Worm (Caenorhabditis elegans) whole organism, L4 larva: Measurements from ENCODE around the gene lips-7.

Experiments
- mdt-29 ChIP-seq: fragments of 200-800 bp; sonication (Bioruptor generic); IDR thresholded peaks from 2 replicates; pipeline ENCODE4 v1.3.6; 2022; ENCODE audit warnings: missing genetic modification reagents, missing genetic modification characterization, missing compliant biosample characterization
- mxl-2 ChIP-seq: fragments of 200-800 bp; sonication (Bioruptor generic); conservative IDR thresholded peaks from 2 replicates; pipeline ENCODE4 v1.3.6; 2022; ENCODE audit warnings: missing genetic modification reagents, missing genetic modification characterization, missing compliant biosample characterization

ce11 chrII:506069-506468, 45.6 kb upstream of the lips-7 start:
- TF ChIP-seq mxl-2 (GFP tag; lab: Robert Waterston, UW) (no peak), mdt-29 (GFP tag; lab: Robert Waterston, UW) (no peak)
